Fruit fly (Drosophila melanogaster): ENCODE data around the gene CG12017.

The CG12017 gene

dm6 chr3L:3250922-3251658 lies 28.9 kb upstream of the CG12017 start:
- no peak for TF ChIP-seq ovo (GFP tag; optimal IDR thresholded peaks at IDR 0.05)
- TF ChIP-seq pad (GFP tag; optimal IDR thresholded peaks at IDR 0.05), result peak; percentile 95
- no peak for TF ChIP-seq CG7101 (tag; optimal IDR thresholded peaks at IDR 0.05)
- TF ChIP-seq Hr96 (GFP tag; optimal IDR thresholded peaks at IDR 0.05), result no peak
- TF ChIP-seq CG14711 (tag; optimal IDR thresholded peaks at IDR 0.05), result no peak
- no peak for TF ChIP-seq CG12768 (GFP tag; optimal IDR thresholded peaks at IDR 0.05)
- no peak for TF ChIP-seq bab1 (GFP tag; optimal IDR thresholded peaks at IDR 0.05)
- TF ChIP-seq Clk (GFP tag; optimal IDR thresholded peaks at IDR 0.05), result no peak
- no peak for TF ChIP-seq CG33017 (tag; optimal IDR thresholded peaks at IDR 0.05)
- TF ChIP-seq CG7045 (GFP tag; optimal IDR thresholded peaks at IDR 0.05), result no peak
- no peak for TF ChIP-seq toe (GFP tag; optimal IDR thresholded peaks at IDR 0.05)
- no peak for TF ChIP-seq Mnt (GFP tag; optimal IDR thresholded peaks at IDR 0.05)
- peak in 1 of 2 experiments; percentile 15 for TF ChIP-seq cnc (optimal IDR thresholded peaks at IDR 0.05)
- peak; percentile 84 for TF ChIP-seq tj (GFP tag; optimal IDR thresholded peaks at IDR 0.05)
- TF ChIP-seq CG1620 (GFP tag; optimal IDR thresholded peaks at IDR 0.05), result no peak
- TF ChIP-seq kay (GFP tag; ENCODE audit: borderline replicate concordance), result no peak
- no peak for TF ChIP-seq CG11617 (GFP tag; optimal IDR thresholded peaks at IDR 0.05)

- TF ChIP-seq CG7045 (GFP tag; optimal IDR thresholded peaks at IDR 0.05) (no peak), kay (GFP tag; ENCODE audit: borderline replicate concordance) (peak; percentile 1), CG33017 (tag; optimal IDR thresholded peaks at IDR 0.05) (no peak), Crg-1 (GFP tag; optimal IDR thresholded peaks at IDR 0.05) (no peak)
Measured at dm6 chr3L:3251659-3252490, 28.2 kb upstream of the CG12017 start.

DNA sequence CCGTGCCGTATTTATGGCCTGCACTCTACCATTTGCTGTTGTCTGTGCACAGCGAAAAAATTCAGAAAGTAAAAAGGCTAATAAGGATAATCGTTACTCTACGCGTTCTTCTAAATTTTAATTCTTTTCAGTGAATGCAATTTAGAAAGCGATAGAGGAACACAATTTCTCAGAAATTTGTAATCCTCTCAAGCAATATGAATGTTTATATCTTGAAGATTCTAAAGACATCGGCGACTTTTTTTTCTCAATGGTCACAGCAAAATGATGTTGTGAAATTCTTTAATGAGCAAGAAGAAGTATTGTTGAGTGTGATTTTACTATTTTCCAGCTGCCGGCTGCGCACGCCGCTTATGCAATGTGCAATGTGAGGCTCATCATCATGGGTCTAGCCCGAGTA lies 27.2 kb upstream of the CG12017 start:
- TF ChIP-seq CG14711 (tag; optimal IDR thresholded peaks at IDR 0.05) (no peak), CG1620 (GFP tag; optimal IDR thresholded peaks at IDR 0.05) (no peak), pad (GFP tag; optimal IDR thresholded peaks at IDR 0.05) (no peak), ovo (GFP tag; optimal IDR thresholded peaks at IDR 0.05) (no peak), CG7101 (tag; optimal IDR thresholded peaks at IDR 0.05) (no peak), CG5204 (GFP tag; optimal IDR thresholded peaks at IDR 0.05) (no peak), CG33017 (tag; optimal IDR thresholded peaks at IDR 0.05) (no peak), tj (GFP tag; optimal IDR thresholded peaks at IDR 0.05) (no peak), bab1 (GFP tag; optimal IDR thresholded peaks at IDR 0.05) (no peak), cnc (optimal IDR thresholded peaks at IDR 0.05) (no peak), CG11617 (GFP tag; optimal IDR thresholded peaks at IDR 0.05) (no peak), cic (GFP tag; optimal IDR thresholded peaks at IDR 0.05) (no peak), Clk (GFP tag; optimal IDR thresholded peaks at IDR 0.05) (no peak), kay (GFP tag; ENCODE audit: borderline replicate concordance) (no peak), CG7045 (GFP tag; optimal IDR thresholded peaks at IDR 0.05) (no peak)

dm6 chr3L:3253631-3254030 lies 26.4 kb upstream of the CG12017 start:
- TF ChIP-seq cnc (optimal IDR thresholded peaks at IDR 0.05), result no peak
- no peak for TF ChIP-seq Clk (GFP tag; optimal IDR thresholded peaks at IDR 0.05)
- TF ChIP-seq toe (GFP tag; optimal IDR thresholded peaks at IDR 0.05), result no peak
- TF ChIP-seq CG5204 (GFP tag; optimal IDR thresholded peaks at IDR 0.05), result no peak
- no peak for TF ChIP-seq bab1 (GFP tag; optimal IDR thresholded peaks at IDR 0.05)
- TF ChIP-seq CG33017 (tag; optimal IDR thresholded peaks at IDR 0.05), result no peak

dm6 chr3L:3257690-3258089 lies 22.3 kb upstream of the CG12017 start, which contains the start of gene ckd:
Gene ckd (plus strand): TSS chr3L:3257878.
- TF ChIP-seq ovo (GFP tag; optimal IDR thresholded peaks at IDR 0.05), result no peak
- TF ChIP-seq CG7101 (tag; optimal IDR thresholded peaks at IDR 0.05), result no peak
- no peak for TF ChIP-seq CG14711 (tag; optimal IDR thresholded peaks at IDR 0.05)
- TF ChIP-seq kay (GFP tag; ENCODE audit: borderline replicate concordance), result no peak
- no peak for TF ChIP-seq CG1620 (GFP tag; optimal IDR thresholded peaks at IDR 0.05)
- no peak for TF ChIP-seq toe (GFP tag; optimal IDR thresholded peaks at IDR 0.05)

DNA sequence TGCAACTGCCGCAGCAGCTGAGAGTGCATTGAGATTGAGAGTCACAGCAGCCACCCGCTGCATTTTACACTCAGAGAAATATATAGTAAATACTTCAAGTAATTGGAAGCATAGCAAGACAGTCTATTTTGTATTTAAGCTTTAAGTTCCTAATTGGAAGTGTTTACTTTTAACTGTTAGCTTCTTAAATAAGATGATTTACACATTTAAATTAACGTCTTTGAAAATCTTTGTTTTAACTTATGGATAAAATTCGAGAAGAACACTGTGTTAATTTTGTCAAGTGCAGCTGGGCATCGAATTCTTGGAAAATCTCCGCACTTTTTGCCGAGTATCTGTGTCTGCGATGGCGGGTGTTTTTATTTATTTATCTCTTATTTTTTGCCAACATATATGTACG lies 20.3 kb upstream of the CG12017 start:
- TF ChIP-seq CG7101 (tag; optimal IDR thresholded peaks at IDR 0.05) (no peak), CG1620 (GFP tag; optimal IDR thresholded peaks at IDR 0.05) (no peak), tj (GFP tag; optimal IDR thresholded peaks at IDR 0.05) (no peak), CG14711 (tag; optimal IDR thresholded peaks at IDR 0.05) (no peak), CG12768 (GFP tag; optimal IDR thresholded peaks at IDR 0.05) (no peak), bab1 (GFP tag; optimal IDR thresholded peaks at IDR 0.05) (no peak), Mnt (GFP tag; optimal IDR thresholded peaks at IDR 0.05) (no peak), kay (GFP tag; ENCODE audit: borderline replicate concordance) (no peak), ovo (GFP tag; optimal IDR thresholded peaks at IDR 0.05) (no peak), cnc (optimal IDR thresholded peaks at IDR 0.05) (no peak), cic (GFP tag; optimal IDR thresholded peaks at IDR 0.05) (no peak), CG5204 (GFP tag; optimal IDR thresholded peaks at IDR 0.05) (no peak), Hr96 (GFP tag; optimal IDR thresholded peaks at IDR 0.05) (no peak), Crg-1 (GFP tag; optimal IDR thresholded peaks at IDR 0.05) (no peak)
